Fruit fly (Drosophila melanogaster) whole organism, embryonic: Measurements from ENCODE around the gene CG7006.

ENCODE experiments used
- Adf1 ChIP-seq: fragments of 200-800 bp; sonication (Bioruptor generic); IDR thresholded peaks from 2 replicates; pipeline ENCODE4 v1.3.6; 2022; ENCODE audit warnings: missing biosample characterization, missing genetic modification characterization
- CG11456 ChIP-seq: fragments of 200-800 bp; sonication (Bioruptor generic); IDR thresholded peaks from 3 replicates; pipeline ENCODE4 v1.3.6; 2022; ENCODE audit warnings: missing biosample characterization, missing genetic modification characterization
- CG12769 ChIP-seq: fragments of 200-800 bp; sonication (Bioruptor generic); optimal IDR thresholded peaks from 2 replicates; lab custom pipeline; 2019; ENCODE audit warnings: missing biosample characterization, mild to moderate bottlenecking, missing genetic modification characterization, moderate library complexity
- CG12942 ChIP-seq: fragments of 200-800 bp; sonication (Bioruptor generic); optimal IDR thresholded peaks from 3 replicates; lab custom pipeline; 2016; ENCODE audit warnings: missing biosample characterization, missing genetic modification characterization
- CG14965 ChIP-seq: fragments of 200-800 bp; sonication (Bioruptor generic); optimal IDR thresholded peaks from 2 replicates; lab custom pipeline; 2016; ENCODE audit warnings: missing biosample characterization, missing genetic modification characterization, borderline replicate concordance
- CG1602 ChIP-seq: fragments of 200-800 bp; sonication (Bioruptor generic); optimal IDR thresholded peaks from 3 replicates; lab custom pipeline; 2016; ENCODE audit warnings: missing biosample characterization, missing genetic modification characterization
- CG16813 ChIP-seq: fragments of 200-800 bp; sonication (Bioruptor generic); IDR thresholded peaks from 3 replicates; pipeline ENCODE4 v1.3.6; 2022; ENCODE audit warnings: missing biosample characterization, missing genetic modification characterization; ENCODE audit not compliant: partially characterized antibody
- CG17385 ChIP-seq: fragments of 200-800 bp; sonication (Bioruptor generic); optimal IDR thresholded peaks from 3 replicates; lab custom pipeline; 2018; ENCODE audit warnings: missing biosample characterization, mild to moderate bottlenecking, missing genetic modification characterization
- CG1792 ChIP-seq: fragments of 200-800 bp; sonication (Bioruptor generic); optimal IDR thresholded peaks from 2 replicates; lab custom pipeline; 2016; ENCODE audit warnings: missing biosample characterization, missing genetic modification characterization
- CG2129 ChIP-seq: fragments of 200-800 bp; sonication (Bioruptor generic); IDR thresholded peaks from 2 replicates; pipeline ENCODE4 v1.3.6; 2022; ENCODE audit warnings: missing biosample characterization, missing genetic modification characterization; ENCODE audit not compliant: partially characterized antibody
- CG30403 ChIP-seq: fragments of 200-800 bp; sonication (Bioruptor generic); optimal IDR thresholded peaks from 3 replicates; lab custom pipeline; 2016; ENCODE audit warnings: missing biosample characterization, missing genetic modification characterization
- CG31224 ChIP-seq: fragments of 200-800 bp; sonication (Bioruptor generic); IDR thresholded peaks from 2 replicates; pipeline ENCODE4 v1.3.6; 2022; ENCODE audit warnings: missing biosample characterization, missing genetic modification characterization
- CG3163 ChIP-seq: fragments of 200-800 bp; sonication (Bioruptor generic); optimal IDR thresholded peaks from 3 replicates; lab custom pipeline; 2016; ENCODE audit warnings: missing biosample characterization, missing genetic modification characterization
- CG4360 ChIP-seq: fragments of 200-800 bp; sonication (Bioruptor generic); IDR thresholded peaks from 2 replicates; pipeline ENCODE4 v1.3.6; 2022; ENCODE audit warnings: missing biosample characterization, missing genetic modification characterization
- CG7839 ChIP-seq: fragments of 200-800 bp; sonication (Bioruptor generic); optimal IDR thresholded peaks from 3 replicates; lab custom pipeline; 2018; ENCODE audit warnings: missing biosample characterization, mild to moderate bottlenecking, missing genetic modification characterization, moderate library complexity
- CG7987 ChIP-seq: fragments of 200-800 bp; sonication (Bioruptor generic); optimal IDR thresholded peaks from 2 replicates; lab custom pipeline; 2018; ENCODE audit warnings: missing biosample characterization, mild to moderate bottlenecking, missing genetic modification characterization, moderate library complexity
- CG8089 ChIP-seq: fragments of 200-800 bp; sonication (Bioruptor generic); optimal IDR thresholded peaks from 3 replicates; lab custom pipeline; 2016; ENCODE audit warnings: missing biosample characterization, missing genetic modification characterization
- CG8359 ChIP-seq: fragments of 200-800 bp; sonication (Bioruptor generic); optimal IDR thresholded peaks from 2 replicates; lab custom pipeline; 2017; ENCODE audit warnings: missing biosample characterization, mild to moderate bottlenecking, missing genetic modification characterization, borderline replicate concordance
- CG9876 ChIP-seq: fragments of 200-800 bp; sonication (Bioruptor generic); optimal IDR thresholded peaks from 2 replicates; lab custom pipeline; 2016; ENCODE audit warnings: missing biosample characterization, missing genetic modification characterization
- CG9932 ChIP-seq: fragments of 200-800 bp; sonication (Bioruptor generic); IDR thresholded peaks from 2 replicates; pipeline ENCODE4 v1.3.6; 2022; ENCODE audit warnings: missing biosample characterization, missing genetic modification characterization
- Dbx ChIP-seq: fragments of 200-800 bp; sonication (Bioruptor generic); IDR thresholded peaks from 3 replicates; pipeline ENCODE4 v1.3.6; 2022; ENCODE audit warnings: missing biosample characterization, missing genetic modification characterization
- Gug ChIP-seq: fragments of 200-800 bp; sonication (Bioruptor generic); IDR thresholded peaks from 4 replicates; pipeline ENCODE4 v1.3.6; 2022; ENCODE audit warnings: missing biosample characterization, missing genetic modification characterization
- H15 ChIP-seq: fragments of 200-800 bp; sonication (Bioruptor generic); IDR thresholded peaks from 3 replicates; pipeline ENCODE4 v1.3.6; 2022; ENCODE audit warnings: missing biosample characterization, missing genetic modification characterization
- HHEX ChIP-seq: fragments of 200-800 bp; sonication (Bioruptor generic); optimal IDR thresholded peaks from 3 replicates; lab custom pipeline; 2017; ENCODE audit warnings: missing biosample characterization, mild to moderate bottlenecking, missing genetic modification characterization, missing genetic modification reagents
- HLHmδ ChIP-seq: fragments of 200-800 bp; sonication (Bioruptor generic); optimal IDR thresholded peaks from 2 replicates; lab custom pipeline; 2018; ENCODE audit warnings: missing biosample characterization, mild to moderate bottlenecking, missing genetic modification characterization, moderate library complexity
- Hand ChIP-seq: fragments of 200-800 bp; sonication (Bioruptor generic); optimal IDR thresholded peaks from 2 replicates; lab custom pipeline; 2017; ENCODE audit warnings: mild to moderate bottlenecking, missing biosample characterization, missing genetic modification reagents, missing genetic modification characterization
- Hsf ChIP-seq: fragments of 200-800 bp; sonication (Bioruptor generic); optimal IDR thresholded peaks from 3 replicates; lab custom pipeline; 2016; ENCODE audit warnings: missing biosample characterization, missing genetic modification characterization
- Myb ChIP-seq: fragments of 200-800 bp; sonication (Bioruptor generic); optimal IDR thresholded peaks from 2 replicates; lab custom pipeline; 2016; ENCODE audit warnings: missing biosample characterization, missing genetic modification characterization
- NfI ChIP-seq: fragments of 200-800 bp; sonication (Bioruptor generic); optimal IDR thresholded peaks from 3 replicates; lab custom pipeline; 2018; ENCODE audit warnings: missing biosample characterization, mild to moderate bottlenecking, missing genetic modification characterization, moderate library complexity
- Ravus ChIP-seq: fragments of 200-800 bp; sonication (Bioruptor generic); IDR thresholded peaks from 2 replicates; pipeline ENCODE4 v1.3.6; 2022; ENCODE audit warnings: missing biosample characterization, missing genetic modification characterization
- Scr ChIP-seq: fragments of 200-800 bp; sonication (Bioruptor generic); IDR thresholded peaks from 2 replicates; pipeline ENCODE4 v1.3.6; 2022; ENCODE audit warnings: missing biosample characterization, missing genetic modification characterization; ENCODE audit not compliant: partially characterized antibody
- crc ChIP-seq: fragments of 200-800 bp; sonication (Bioruptor generic); optimal IDR thresholded peaks from 2 replicates; lab custom pipeline; 2016; ENCODE audit warnings: missing biosample characterization, missing genetic modification characterization
- dmrt11E ChIP-seq: fragments of 200-800 bp; sonication (Bioruptor generic); optimal IDR thresholded peaks from 3 replicates; lab custom pipeline; 2018; ENCODE audit warnings: missing biosample characterization, mild to moderate bottlenecking, missing genetic modification characterization, moderate library complexity
- esg ChIP-seq: fragments of 200-800 bp; sonication (Bioruptor generic); conservative IDR thresholded peaks from 2 replicates; pipeline ENCODE4 v1.3.6; 2022; ENCODE audit warnings: missing biosample characterization, missing genetic modification characterization
- exex ChIP-seq: fragments of 200-800 bp; sonication (Bioruptor generic); optimal IDR thresholded peaks from 4 replicates; lab custom pipeline; 2018; ENCODE audit warnings: missing biosample characterization, mild to moderate bottlenecking, missing genetic modification characterization, moderate library complexity
- fru ChIP-seq: fragments of >200 bp; optimal IDR thresholded peaks from 2 replicates; lab custom pipeline; 2017
- gce ChIP-seq: fragments of 200-800 bp; sonication (Bioruptor generic); IDR thresholded peaks from 3 replicates; pipeline ENCODE4 v1.3.6; 2022; ENCODE audit warnings: missing biosample characterization, missing genetic modification characterization
- grau ChIP-seq: fragments of 200-800 bp; optimal IDR thresholded peaks from 3 replicates; lab custom pipeline; 2019; ENCODE audit warnings: missing biosample characterization, mild to moderate bottlenecking, missing genetic modification characterization, moderate library complexity
- ham ChIP-seq: fragments of 200-800 bp; sonication (Bioruptor generic); IDR thresholded peaks from 2 replicates; pipeline ENCODE4 v1.3.6; 2022; ENCODE audit warnings: missing biosample characterization, missing genetic modification characterization
- hb ChIP-seq: fragments of 200-800 bp; sonication (Bioruptor generic); IDR thresholded peaks from 3 replicates; pipeline ENCODE4 v1.3.6; 2022; ENCODE audit warnings: missing biosample characterization, missing genetic modification characterization; ENCODE audit not compliant: partially characterized antibody
- hth ChIP-seq: fragments of >200 bp; optimal IDR thresholded peaks from 2 replicates; lab custom pipeline; 2017; ENCODE audit warnings: inconsistent platforms
- insv ChIP-seq, 2 experiments: fragments of 200-800 bp; sonication (Bioruptor generic); optimal IDR thresholded peaks; 3 replicates each; lab custom pipeline; 2016 to 2018; ENCODE audit warnings: missing biosample characterization in 2 of 2, missing genetic modification characterization in 2 of 2
- jumu ChIP-seq: fragments of 200-800 bp; sonication (Bioruptor generic); optimal IDR thresholded peaks from 3 replicates; lab custom pipeline; 2016; ENCODE audit warnings: missing biosample characterization, missing genetic modification characterization
- mld ChIP-seq: fragments of 200-800 bp; sonication (Bioruptor generic); IDR thresholded peaks from 3 replicates; pipeline ENCODE4 v1.3.6; 2022; ENCODE audit warnings: missing biosample characterization, missing genetic modification characterization; ENCODE audit not compliant: partially characterized antibody
- org-1 ChIP-seq: fragments of 200-800 bp; sonication (Bioruptor generic); optimal IDR thresholded peaks from 2 replicates; lab custom pipeline; 2017; ENCODE audit warnings: missing biosample characterization, missing genetic modification characterization
- repo ChIP-seq: fragments of 200-800 bp; sonication (Bioruptor generic); optimal IDR thresholded peaks from 2 replicates; lab custom pipeline; 2016; ENCODE audit warnings: missing biosample characterization, missing genetic modification characterization
- salm ChIP-seq: fragments of 200-800 bp; sonication (Bioruptor generic); optimal IDR thresholded peaks from 2 replicates; lab custom pipeline; 2018; ENCODE audit warnings: missing biosample characterization, mild to moderate bottlenecking, missing genetic modification characterization
- sens ChIP-seq: fragments of 200-800 bp; sonication (Bioruptor generic); peaks from one replicate; lab custom pipeline; 2016; ENCODE audit warnings: missing biosample characterization, missing genetic modification characterization
- sr ChIP-seq: fragments of 200-800 bp; sonication (Bioruptor generic); IDR thresholded peaks from 3 replicates; pipeline ENCODE4 v1.3.6; 2022; ENCODE audit warnings: missing biosample characterization, missing genetic modification characterization
- sug ChIP-seq: fragments of 200-800 bp; optimal IDR thresholded peaks from 2 replicates; lab custom pipeline; 2019; ENCODE audit warnings: missing biosample characterization, mild to moderate bottlenecking, missing genetic modification characterization, moderate library complexity
- vfl ChIP-seq: fragments of 200-800 bp; sonication (Bioruptor generic); optimal IDR thresholded peaks from 2 replicates; lab custom pipeline; 2016; ENCODE audit warnings: missing biosample characterization, missing genetic modification characterization
- z ChIP-seq: fragments of 200-800 bp; sonication (Bioruptor generic); IDR thresholded peaks from 3 replicates; pipeline ENCODE4 v1.3.6; 2022; ENCODE audit warnings: missing biosample characterization, missing genetic modification characterization

CG7006 gene

dm6 chr3R:24850420-24850819, at the start of gene CG7006:
CG7006 (plus strand) TSS chr3R:24850627.
- TF ChIP-seq HLHmδ (GFP tag; lab: Kevin White, UChicago) (no peak), NfI (GFP tag; lab: Kevin White, UChicago) (peak; percentile 77), esg (GFP tag; lab: Robert Waterston, UW) (no peak), CG8089 (GFP tag; lab: Kevin White, UChicago) (no peak), CG12942 (peak; percentile 78), CG7987 (peak; percentile 35), CG3163 (GFP tag; lab: Kevin White, UChicago) (peak; percentile 59), jumu (peak; percentile 74), hb (GFP tag; lab: Robert Waterston, UW) (peak; percentile 43; the same call in 1 of the 3 replicates), Ravus (GFP tag; lab: Robert Waterston, UW) (no peak), HHEX (peak; percentile 27), Adf1 (GFP tag; lab: Robert Waterston, UW) (peak; percentile 13; the same call in 1 of the 2 replicates), CG14965 (peak; percentile 33), CG31224 (peak; percentile 39; the same call in 1 of the 2 replicates), Dbx (GFP tag; lab: Robert Waterston, UW) (peak; percentile 90), repo (GFP tag; lab: Kevin White, UChicago) (peak; percentile 58), CG9932 (GFP tag; lab: Robert Waterston, UW) (peak; percentile 96), sens (GFP tag; lab: Kevin White, UChicago) (peak; percentile 87), sr (GFP tag; lab: Robert Waterston, UW) (no peak), salm (no peak), CG2129 (GFP tag; lab: Robert Waterston, UW) (0 out of 2 replicates have a peak, but pooled peaks have one; percentile 16), org-1 (GFP tag; lab: Kevin White, UChicago) (no peak), hth (lab: Kevin White, UChicago) (no peak), exex (tag; lab: Kevin White, UChicago) (no peak), insv (GFP tag; optimal IDR thresholded peaks at IDR 0.05; lab: Kevin White, UChicago) (peak in 1 of 2 experiments; percentile 13), vfl (GFP tag; lab: Kevin White, UChicago) (peak; percentile 87), sug (tag; lab: Kevin White, UChicago) (no peak), Myb (GFP tag; lab: Kevin White, UChicago) (peak; percentile 95), grau (no peak), Hand (GFP tag; lab: Kevin White, UChicago) (no peak), CG7839 (no peak), z (GFP tag; lab: Robert Waterston, UW) (no peak), H15 (peak; percentile 50; the same call in 1 of the 3 replicates), Scr (GFP tag; lab: Robert Waterston, UW) (peak; percentile 75), gce (GFP tag; lab: Robert Waterston, UW) (no peak), mld (GFP tag; lab: Robert Waterston, UW) (peak; percentile 50; the same call in 1 of the 3 replicates), CG12769 (tag; lab: Kevin White, UChicago) (peak; percentile 87), CG1792 (GFP tag; lab: Kevin White, UChicago) (peak; percentile 72), CG9876 (GFP tag; lab: Kevin White, UChicago) (peak; percentile 70), CG30403 (GFP tag; lab: Kevin White, UChicago) (peak; percentile 80), fru (lab: Kevin White, UChicago) (no peak), CG8359 (GFP tag; lab: Kevin White, UChicago) (no peak), dmrt11E (tag; lab: Kevin White, UChicago) (peak; percentile 55), Hsf (GFP tag; lab: Kevin White, UChicago) (peak; percentile 74), Gug (no peak; the same call in 2 of the 4 replicates), CG11456 (GFP tag; lab: Robert Waterston, UW) (peak; percentile 85), CG17385 (GFP tag; lab: Kevin White, UChicago) (peak; percentile 63), ham (GFP tag; lab: Robert Waterston, UW) (no peak), CG1602 (GFP tag; lab: Kevin White, UChicago) (peak; percentile 56), CG4360 (GFP tag; lab: Robert Waterston, UW) (no peak), crc (GFP tag; lab: Kevin White, UChicago) (peak; percentile 5), CG16813 (GFP tag; lab: Robert Waterston, UW) (peak; percentile 79)
